Fruit fly (Drosophila melanogaster) whole organism, pupa: ENCODE data around the gene Trf2.

ENCODE experiments used
- CG10348 ChIP-seq: fragments of 200-800 bp; sonication (Bioruptor generic); IDR thresholded peaks from 2 replicates; pipeline ENCODE4 v1.3.6; 2022; ENCODE audit warnings: missing biosample characterization, missing genetic modification characterization
- CG8159 ChIP-seq: fragments of 200-800 bp; sonication (Bioruptor generic); optimal IDR thresholded peaks from 3 replicates; lab custom pipeline; 2018; ENCODE audit warnings: missing biosample characterization, mild to moderate bottlenecking, missing genetic modification characterization, moderate library complexity
- CG9948 ChIP-seq: fragments of 200-800 bp; sonication (Bioruptor generic); optimal IDR thresholded peaks from 2 replicates; lab custom pipeline; 2018; ENCODE audit warnings: missing biosample characterization, mild to moderate bottlenecking, missing genetic modification characterization, moderate library complexity
- D1 ChIP-seq: fragments of 200-800 bp; sonication (Bioruptor generic); optimal IDR thresholded peaks from 2 replicates; lab custom pipeline; 2018; ENCODE audit warnings: missing biosample characterization, mild to moderate bottlenecking, missing genetic modification characterization, moderate library complexity
- rn ChIP-seq: fragments of 200-800 bp; sonication (Bioruptor generic); IDR thresholded peaks from 2 replicates; pipeline ENCODE4 v1.3.6; 2022; ENCODE audit warnings: missing biosample characterization, missing genetic modification characterization

DNA sequence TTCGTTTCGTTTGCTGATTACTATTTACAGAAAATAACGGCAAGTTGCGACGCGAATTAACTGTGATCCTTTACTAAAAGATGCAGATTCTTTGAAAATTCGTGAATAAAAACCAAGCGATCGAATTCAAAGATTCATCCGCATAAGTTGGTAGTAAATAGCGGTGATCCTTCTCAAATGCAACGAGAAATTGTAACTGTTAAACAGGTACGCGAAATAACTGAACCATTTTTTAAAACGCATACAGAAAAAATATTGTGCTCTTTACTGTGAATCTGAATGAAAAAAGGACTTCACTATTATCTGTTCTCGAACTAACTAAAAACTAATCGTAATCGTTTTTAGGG, 12.3 kb downstream of the Trf2 start:
- TF ChIP-seq rn (no peak), CG9948 (no peak), CG8159 (tag; lab: Kevin White, UChicago) (no peak), CG10348 (GFP tag; lab: Robert Waterston, UW) (no peak), D1 (tag; lab: Kevin White, UChicago) (no peak)
